Worm (Caenorhabditis elegans): ENCODE results near the gene Y44A6D.1.

DNA sequence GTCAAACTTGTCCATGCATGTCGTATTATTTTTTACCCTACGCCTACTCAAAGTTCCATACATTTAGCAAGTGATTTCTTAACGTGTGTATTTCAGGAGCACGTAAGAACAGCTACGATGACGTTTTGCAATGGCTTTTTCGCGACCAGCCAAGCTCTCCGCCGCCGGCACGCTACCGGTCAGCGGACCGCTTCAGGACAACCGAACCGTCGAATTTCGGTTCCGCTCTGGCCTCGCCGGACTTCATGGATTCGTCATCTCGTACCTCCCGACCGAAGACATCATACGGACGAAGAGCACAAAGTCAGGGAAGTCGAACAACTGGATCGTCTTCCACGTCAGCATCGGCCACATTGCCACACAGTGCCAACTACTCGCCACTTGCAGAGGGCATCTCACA lies 6.2 kb downstream of the Y44A6D.1 start:
- no peak for TF ChIP-seq him-1 (tag; optimal IDR thresholded peaks at IDR 0.05)
- TF ChIP-seq dao-5 (tag; optimal IDR thresholded peaks at IDR 0.05) = no peak
- TF ChIP-seq W03F9.2 (tag; optimal IDR thresholded peaks at IDR 0.05) = no peak
